Worm (Caenorhabditis elegans): ENCODE data around the gene Y55F3C.9.

Gene Y55F3C.9

DNA sequence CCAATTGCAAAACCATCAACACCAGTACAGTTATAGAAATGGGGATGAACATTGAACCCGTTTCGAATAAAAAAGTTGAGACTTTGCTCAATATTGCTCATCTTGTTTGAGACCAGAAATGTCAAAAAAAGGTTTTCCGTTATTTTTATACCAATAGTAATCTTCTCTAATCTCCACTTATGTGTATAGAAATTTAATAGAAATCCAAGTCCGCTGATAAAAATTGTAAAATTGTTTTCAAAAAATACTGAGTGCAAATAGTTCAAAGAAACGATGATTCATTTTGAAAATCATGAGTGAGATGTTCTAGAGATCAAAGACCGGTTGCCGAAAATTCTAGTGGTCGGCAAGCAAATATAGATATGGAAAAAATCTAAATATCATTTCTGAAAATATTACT, 8.6 kb downstream of the Y55F3C.9 start, which contains the start of gene Y55F3C.10:
Gene Y55F3C.10 (minus strand): TSS at position 101 of the 400 bp plus-strand sequence.
- TF ChIP-seq C34F6.9 (tag; optimal IDR thresholded peaks at IDR 0.05): no peak

- TF ChIP-seq dmd-4 (tag; optimal IDR thresholded peaks at IDR 0.05) (no peak), nhr-237 (tag; optimal IDR thresholded peaks at IDR 0.05) (no peak), aly-2 (tag; optimal IDR thresholded peaks at IDR 0.05) (no peak), nhr-25 (tag; optimal IDR thresholded peaks at IDR 0.05) (no peak), nhr-6 (tag; optimal IDR thresholded peaks at IDR 0.05) (no peak), egl-27 (tag; optimal IDR thresholded peaks at IDR 0.05) (no peak), sma-9 (GFP tag; optimal IDR thresholded peaks at IDR 0.05) (no peak), sma-9 (tag; optimal IDR thresholded peaks at IDR 0.05) (no peak), zag-1 (tag; optimal IDR thresholded peaks at IDR 0.05) (no peak), mbf-1 (tag; optimal IDR thresholded peaks at IDR 0.05) (no peak), mdl-1 (tag; optimal IDR thresholded peaks at IDR 0.05) (no peak), lin-11 (tag; optimal IDR thresholded peaks at IDR 0.05) (no peak), gmeb-1 (tag; optimal IDR thresholded peaks at IDR 0.05) (no peak)
Observed at ce11 chrIV:716323-716722, 11.7 kb downstream of the Y55F3C.9 start, which contains the start of gene clec-164. clec-164 (plus strand) TSS chrIV:716623.

DNA sequence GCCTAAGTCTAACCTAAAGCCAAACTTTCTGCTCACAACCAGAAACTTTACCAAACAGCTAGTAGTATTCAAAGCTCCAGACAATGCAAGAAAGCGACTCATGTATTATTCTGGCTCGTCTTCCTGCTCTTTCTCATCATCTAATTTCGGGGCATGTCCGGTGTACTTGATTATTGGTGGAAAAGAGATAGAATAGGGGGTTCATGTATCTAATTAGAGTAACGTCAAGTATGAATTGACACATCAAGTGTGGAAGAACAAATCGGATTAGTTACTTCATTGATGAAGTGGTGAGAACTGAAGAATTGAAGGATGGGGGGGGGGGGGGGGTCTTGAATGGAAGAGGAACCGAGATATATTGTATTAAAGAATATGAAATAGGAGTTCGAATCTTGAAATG, 12.6 kb downstream of the Y55F3C.9 start:
- TF ChIP-seq F13H6.1 (tag; optimal IDR thresholded peaks at IDR 0.05) (no peak), nhr-21 (tag; optimal IDR thresholded peaks at IDR 0.05) (no peak), fos-1 (tag; optimal IDR thresholded peaks at IDR 0.05) (no peak), lsy-2 (tag; optimal IDR thresholded peaks at IDR 0.05) (no peak), crh-2 (tag; optimal IDR thresholded peaks at IDR 0.05) (no peak), ztf-4 (tag; optimal IDR thresholded peaks at IDR 0.05) (no peak), mbf-1 (tag; optimal IDR thresholded peaks at IDR 0.05) (no peak), ceh-82 (tag; optimal IDR thresholded peaks at IDR 0.05) (no peak), alr-1 (tag; optimal IDR thresholded peaks at IDR 0.05) (no peak), Y55F3AM.14 (GFP tag; optimal IDR thresholded peaks at IDR 0.05) (no peak), sma-9 (GFP tag; optimal IDR thresholded peaks at IDR 0.05) (no peak), sma-9 (tag; optimal IDR thresholded peaks at IDR 0.05) (no peak), unc-62 (GFP tag; optimal IDR thresholded peaks at IDR 0.05) (no peak), blmp-1 (tag; optimal IDR thresholded peaks at IDR 0.05; ENCODE audit: insufficient read depth) (no peak), nhr-12 (tag; optimal IDR thresholded peaks at IDR 0.05) (no peak), skn-1 (tag; optimal IDR thresholded peaks at IDR 0.05) (no peak), mdl-1 (tag; optimal IDR thresholded peaks at IDR 0.05) (no peak)

DNA sequence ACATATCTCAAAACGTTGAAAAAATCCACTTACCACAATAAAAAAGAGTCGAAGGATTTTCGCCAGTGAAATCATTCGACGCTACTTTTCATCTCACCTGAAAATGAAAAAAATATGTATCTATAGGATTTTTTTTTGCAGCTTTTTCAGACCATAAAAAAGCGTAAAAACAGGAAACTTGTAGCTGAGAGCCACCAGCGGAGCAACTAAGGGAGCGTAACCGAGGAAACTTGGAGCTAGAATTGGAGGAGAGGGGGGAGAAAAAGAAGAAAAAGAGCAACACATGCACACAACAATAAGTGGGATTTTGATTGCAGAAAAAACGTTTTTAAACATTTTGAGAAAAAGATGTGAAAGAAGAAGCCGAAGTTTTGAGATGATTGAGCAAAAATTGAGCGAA, 20.4 kb downstream of the Y55F3C.9 start, which contains the start of gene cutl-26:
Gene cutl-26 (minus strand): TSS at position 101 of the 400 bp plus-strand sequence.
- TF ChIP-seq dmd-4 (tag; optimal IDR thresholded peaks at IDR 0.05) (no peak), unc-39 (tag; optimal IDR thresholded peaks at IDR 0.05) (no peak), unc-55 (GFP tag; optimal IDR thresholded peaks at IDR 0.05) (no peak), skn-1 (tag; optimal IDR thresholded peaks at IDR 0.05) (no peak), egl-27 (tag; optimal IDR thresholded peaks at IDR 0.05) (no peak), nhr-237 (tag; optimal IDR thresholded peaks at IDR 0.05) (no peak), aly-2 (tag; optimal IDR thresholded peaks at IDR 0.05) (no peak), R02D3.7 (tag; optimal IDR thresholded peaks at IDR 0.05) (no peak), ztf-4 (tag; optimal IDR thresholded peaks at IDR 0.05) (no peak)

ce11 chrIV:698304-698703, 29.7 kb downstream of the Y55F3C.9 start, which contains the start of gene Y55F3C.17:
Y55F3C.17 (minus strand) TSS chrIV:698404.
- TF ChIP-seq unc-62 (GFP tag; optimal IDR thresholded peaks at IDR 0.05) (no peak), lin-13 (GFP tag; optimal IDR thresholded peaks at IDR 0.05) (no peak), C34F6.9 (tag; optimal IDR thresholded peaks at IDR 0.05) (no peak), R02D3.7 (tag; optimal IDR thresholded peaks at IDR 0.05) (no peak), dmd-4 (tag; optimal IDR thresholded peaks at IDR 0.05) (no peak), mab-5 (tag; optimal IDR thresholded peaks at IDR 0.05) (no peak), mdl-1 (tag; optimal IDR thresholded peaks at IDR 0.05) (no peak), alr-1 (tag; optimal IDR thresholded peaks at IDR 0.05) (no peak), elt-1 (tag; optimal IDR thresholded peaks at IDR 0.05) (no peak), blmp-1 (tag; optimal IDR thresholded peaks at IDR 0.05; ENCODE audit: insufficient read depth) (no peak), nhr-129 (tag; optimal IDR thresholded peaks at IDR 0.05) (no peak), unc-55 (GFP tag; optimal IDR thresholded peaks at IDR 0.05) (no peak), ceh-82 (tag; optimal IDR thresholded peaks at IDR 0.05) (no peak), crh-2 (tag; optimal IDR thresholded peaks at IDR 0.05) (no peak), nhr-10 (tag; optimal IDR thresholded peaks at IDR 0.05) (no peak), sma-3 (GFP tag; optimal IDR thresholded peaks at IDR 0.05) (no peak), nhr-21 (tag; optimal IDR thresholded peaks at IDR 0.05) (no peak)

All from whole organism, L2 larva.